Worm (Caenorhabditis elegans): ENCODE data around the gene perm-2.

DNA sequence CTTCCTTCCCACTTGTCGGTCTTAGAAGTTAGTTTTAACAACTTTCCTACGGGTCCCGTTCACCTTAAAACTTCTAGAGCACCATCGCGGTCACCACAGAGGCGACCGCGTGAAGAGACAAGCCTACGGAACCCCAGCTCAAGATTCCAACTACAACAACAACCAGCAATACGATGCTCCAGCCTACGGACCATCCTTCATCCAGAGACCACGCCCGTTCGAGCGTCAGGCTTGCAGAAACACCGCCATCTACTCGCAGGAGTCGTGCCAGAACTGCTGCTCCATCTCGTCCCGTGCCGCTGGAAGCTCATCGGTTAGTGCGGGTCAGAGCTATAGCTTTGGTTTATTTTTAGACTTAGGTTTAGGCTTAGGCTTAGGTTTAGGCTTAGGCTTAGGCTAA lies 1.3 kb downstream of the perm-2 start:
- TF ChIP-seq blmp-1 (tag; optimal IDR thresholded peaks at IDR 0.05; ENCODE audit: insufficient read depth) (no peak), nhr-23 (tag; optimal IDR thresholded peaks at IDR 0.05) (no peak), skn-1 (tag; optimal IDR thresholded peaks at IDR 0.05) (no peak), ama-1 (optimal IDR thresholded peaks at IDR 0.05) (no peak), fos-1 (tag; optimal IDR thresholded peaks at IDR 0.05) (no peak), dmd-4 (tag; optimal IDR thresholded peaks at IDR 0.05) (no peak), unc-55 (GFP tag; optimal IDR thresholded peaks at IDR 0.05) (no peak), alr-1 (tag; optimal IDR thresholded peaks at IDR 0.05) (no peak), sma-3 (GFP tag; optimal IDR thresholded peaks at IDR 0.05) (no peak), unc-39 (tag; optimal IDR thresholded peaks at IDR 0.05) (no peak), egl-27 (tag; optimal IDR thresholded peaks at IDR 0.05) (no peak), unc-62 (GFP tag; optimal IDR thresholded peaks at IDR 0.05) (no peak)
